Worm (Caenorhabditis elegans): ENCODE measurements around the gene ZK662.5.

The ZK662.5 gene

ce11 chrX:15751245-15751644 is 29.8 kb downstream of the ZK662.5 start (continued):
- no peak for TF ChIP-seq nhr-25 (tag; optimal IDR thresholded peaks at IDR 0.05; ENCODE audit: borderline replicate concordance, insufficient read depth)
- TF ChIP-seq daf-8 (GFP tag; IDR thresholded peaks at IDR 0.05), result no peak
- TF ChIP-seq snpc-1.2 (GFP tag; IDR thresholded peaks at IDR 0.05), result peak; percentile 56; the same call in 1 of the 2 replicates
- peak; percentile 53; the same call in 1 of the 2 replicates for TF ChIP-seq egl-43 (GFP tag; IDR thresholded peaks at IDR 0.05)
- TF ChIP-seq tra-1 (GFP tag; IDR thresholded peaks at IDR 0.05), result no peak
- no peak for TF ChIP-seq lsy-2 (tag; optimal IDR thresholded peaks at IDR 0.05)
- no peak for TF ChIP-seq lin-13 (GFP tag; optimal IDR thresholded peaks at IDR 0.05)
- TF ChIP-seq ztf-7 (tag; optimal IDR thresholded peaks at IDR 0.05), result no peak
- no peak for TF ChIP-seq ceh-20 (GFP tag; IDR thresholded peaks at IDR 0.05)
- no peak for TF ChIP-seq nhr-6 (tag; optimal IDR thresholded peaks at IDR 0.05)
- no peak for TF ChIP-seq F49E8.2 (tag; optimal IDR thresholded peaks at IDR 0.05; ENCODE audit: borderline replicate concordance)
- TF ChIP-seq hmg-1.1 (GFP tag; IDR thresholded peaks at IDR 0.05), result no peak
- no peak for TF ChIP-seq saeg-2 (GFP tag; IDR thresholded peaks at IDR 0.05)

- no peak for TF ChIP-seq F37D6.2 (tag; optimal IDR thresholded peaks at IDR 0.05)
- no peak for TF ChIP-seq zag-1 (tag; optimal IDR thresholded peaks at IDR 0.05)
- no peak for TF ChIP-seq ceh-32 (tag; optimal IDR thresholded peaks at IDR 0.05; ENCODE audit: poor library complexity)
- no peak for TF ChIP-seq attf-4 (tag; optimal IDR thresholded peaks at IDR 0.05)
- TF ChIP-seq lir-3 (tag; optimal IDR thresholded peaks at IDR 0.05), result no peak
- no peak for TF ChIP-seq ama-1 (optimal IDR thresholded peaks at IDR 0.05)
- TF ChIP-seq zip-2 (tag; optimal IDR thresholded peaks at IDR 0.05), result no peak
- TF ChIP-seq daf-19 (GFP tag; conservative IDR thresholded peaks at IDR 0.05), result no peak
- no peak for TF ChIP-seq Y105C5A.15 (GFP tag; IDR thresholded peaks at IDR 0.05)
- TF ChIP-seq lim-7 (GFP tag; IDR thresholded peaks at IDR 0.05), result no peak
- TF ChIP-seq duxl-1 (tag; optimal IDR thresholded peaks at IDR 0.05; ENCODE audit: poor library complexity), result no peak
- no peak for TF ChIP-seq madf-5 (GFP tag; IDR thresholded peaks at IDR 0.05)
- TF ChIP-seq Y75B8A.6 (GFP tag; IDR thresholded peaks at IDR 0.05), result no peak
- no peak for TF ChIP-seq dmd-8 (GFP tag; IDR thresholded peaks at IDR 0.05)
- no peak for TF ChIP-seq ctbp-1 (GFP tag; IDR thresholded peaks at IDR 0.05)
- TF ChIP-seq hif-1 (tag; optimal IDR thresholded peaks at IDR 0.05), result no peak
- no peak for TF ChIP-seq unc-39 (tag; optimal IDR thresholded peaks at IDR 0.05)
Observed at ce11 chrX:15757169-15757568, 35.7 kb downstream of the ZK662.5 start, which contains the start of gene wrt-4. Gene wrt-4, minus strand, starts transcription at chrX:15757269.

ce11 chrX:15759222-15759621 is 37.8 kb downstream of the ZK662.5 start:
- no peak for TF ChIP-seq nhr-102 (tag; optimal IDR thresholded peaks at IDR 0.05)
- TF ChIP-seq fos-1 (tag; optimal IDR thresholded peaks at IDR 0.05), result no peak
- TF ChIP-seq spr-1 (tag; optimal IDR thresholded peaks at IDR 0.05), result no peak

ce11 chrX:15766147-15766546 is 44.7 kb downstream of the ZK662.5 start, which contains the start of gene bus-17:
Gene bus-17, minus strand, starts transcription at chrX:15766354.
- TF ChIP-seq nhr-10 (tag; optimal IDR thresholded peaks at IDR 0.05), result no peak
- no peak for TF ChIP-seq madf-5 (GFP tag; IDR thresholded peaks at IDR 0.05)
- TF ChIP-seq hlh-11 (tag; optimal IDR thresholded peaks at IDR 0.05), result no peak
- TF ChIP-seq mdl-1 (tag; optimal IDR thresholded peaks at IDR 0.05), result no peak
- TF ChIP-seq hif-1 (tag; optimal IDR thresholded peaks at IDR 0.05), result no peak
- no peak for TF ChIP-seq lin-15B (tag; optimal IDR thresholded peaks at IDR 0.05)
